Worm (Caenorhabditis elegans) whole organism, L4 larva: ENCODE measurements around the gene prx-10.

Experiments
- dmd-6 ChIP-seq: fragments of 200-800 bp; sonication (Bioruptor generic); IDR thresholded peaks from 2 replicates; pipeline ENCODE4 v1.3.6; 2022; ENCODE audit warnings: missing genetic modification reagents, missing genetic modification characterization, missing compliant biosample characterization
- jun-1 ChIP-seq: fragments of 150-350 bp; optimal IDR thresholded peaks from 2 replicates; lab custom pipeline; 2014; ENCODE audit warnings: missing biosample characterization, missing genetic modification reagents, missing genetic modification characterization
- lin-39 ChIP-seq: fragments of 150-350 bp; optimal IDR thresholded peaks from 2 replicates; lab custom pipeline; 2014; ENCODE audit warnings: missing biosample characterization, missing genetic modification reagents, missing genetic modification characterization
- unc-62 ChIP-seq, 3 experiments: fragments of 150-350 bp in 1 of 3; sonication (generic microtip); optimal IDR thresholded peaks in 2 of 3; peaks in 1 of 3; 1 replicate in 1 of 3; 2 replicates in 2 of 3; lab custom pipeline; 2014 to 2017; ENCODE audit warnings: missing biosample characterization in 3 of 3, missing genetic modification characterization in 3 of 3, missing genetic modification reagents in 3 of 3, missing genotype in 1 of 3

DNA sequence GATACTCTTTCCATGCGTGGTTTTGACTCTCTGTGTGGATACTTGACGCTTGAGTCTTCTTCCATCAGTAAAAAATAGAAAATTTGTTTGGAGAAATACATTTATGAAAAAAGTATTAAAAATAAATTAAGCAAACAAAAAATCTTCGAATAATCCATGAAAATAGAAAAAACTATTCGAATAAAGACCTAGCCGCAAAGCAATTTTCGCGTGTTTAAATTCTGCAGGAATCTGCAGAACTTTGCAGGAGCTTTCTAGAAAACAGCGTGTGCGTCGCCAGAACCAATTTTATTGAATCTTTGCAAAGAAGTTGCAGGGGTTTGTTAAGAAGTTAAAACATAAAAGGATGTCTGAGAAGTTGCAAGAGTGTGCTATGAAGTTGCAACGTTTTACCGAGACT is 50.0 kb downstream of the prx-10 start, which contains the start of gene ZC395.11:
- no peak for TF ChIP-seq lin-39 (tag; lab: Kevin White, UChicago)
- no peak for TF ChIP-seq unc-62 (GFP tag; optimal IDR thresholded peaks at IDR 0.05 in 1 of 2; lab: Kevin White, UChicago)
- no peak for TF ChIP-seq unc-62 (tag; optimal IDR thresholded peaks at IDR 0.05; lab: Kevin White, UChicago)
- no peak for TF ChIP-seq dmd-6 (GFP tag; lab: Robert Waterston, UW)
- TF ChIP-seq jun-1 (tag; lab: Kevin White, UChicago): no peak
